Worm (Caenorhabditis elegans): ENCODE data around the gene dhhc-4.
A peak's percentile ranks its signal among the peaks of the same experiment; 100 is the strongest.

dhhc-4 gene

ce11 chrIII:9861470-9862342 lies 5.9 kb downstream of the dhhc-4 start (continued):
- TF ChIP-seq mab-5 (tag; optimal IDR thresholded peaks at IDR 0.05) (no peak), nhr-237 (tag; optimal IDR thresholded peaks at IDR 0.05) (no peak), lin-32 (GFP tag; optimal IDR thresholded peaks at IDR 0.05) (peak; percentile 89), tbx-8 (GFP tag; optimal IDR thresholded peaks at IDR 0.05) (peak; percentile 63), ces-1 (GFP tag; optimal IDR thresholded peaks at IDR 0.05) (peak; percentile 45), ceh-43 (GFP tag; optimal IDR thresholded peaks at IDR 0.05) (peak; percentile 85)

- peak; percentile 62 for TF ChIP-seq ces-1 (GFP tag; optimal IDR thresholded peaks at IDR 0.05)
- no peak for TF ChIP-seq lin-32 (GFP tag; optimal IDR thresholded peaks at IDR 0.05)
- no peak for TF ChIP-seq flh-1 (GFP tag; optimal IDR thresholded peaks at IDR 0.05)
- TF ChIP-seq nhr-12 (tag; optimal IDR thresholded peaks at IDR 0.05) = no peak
- no peak for TF ChIP-seq pha-4 (tag; optimal IDR thresholded peaks at IDR 0.05)
- TF ChIP-seq elt-3 (tag; optimal IDR thresholded peaks at IDR 0.05) = no peak
- TF ChIP-seq mls-2 (tag; optimal IDR thresholded peaks at IDR 0.05) = no peak
Observed at ce11 chrIII:9860201-9860780, 7.3 kb downstream of the dhhc-4 start, which contains the start of gene twk-48. Gene twk-48 (plus strand): TSS chrIII:9860730.

- TF ChIP-seq nhr-76 (tag; optimal IDR thresholded peaks at IDR 0.05) (no peak), hlh-1 (tag; optimal IDR thresholded peaks at IDR 0.05) (peak; percentile 48), unc-120 (tag; optimal IDR thresholded peaks at IDR 0.05; ENCODE audit: poor library complexity, severe bottlenecking) (peak; percentile 53)
Observed at ce11 chrIII:9859133-9859775, 8.3 kb downstream of the dhhc-4 start, which contains the start of gene gpdh-2. Gene gpdh-2 (minus strand): TSS chrIII:9859183.

- TF ChIP-seq unc-39 (tag; optimal IDR thresholded peaks at IDR 0.05) (no peak), elt-1 (tag; optimal IDR thresholded peaks at IDR 0.05; ENCODE audit: borderline replicate concordance, insufficient read depth) (peak; percentile 95), snpc-4 (tag; optimal IDR thresholded peaks at IDR 0.05) (no peak), unc-120 (tag; optimal IDR thresholded peaks at IDR 0.05; ENCODE audit: poor library complexity, severe bottlenecking) (no peak), ceh-83 (GFP tag; optimal IDR thresholded peaks at IDR 0.05) (no peak), ceh-43 (GFP tag; optimal IDR thresholded peaks at IDR 0.05) (no peak)
Observed at ce11 chrIII:9858061-9858460, 9.5 kb downstream of the dhhc-4 start.

DNA sequence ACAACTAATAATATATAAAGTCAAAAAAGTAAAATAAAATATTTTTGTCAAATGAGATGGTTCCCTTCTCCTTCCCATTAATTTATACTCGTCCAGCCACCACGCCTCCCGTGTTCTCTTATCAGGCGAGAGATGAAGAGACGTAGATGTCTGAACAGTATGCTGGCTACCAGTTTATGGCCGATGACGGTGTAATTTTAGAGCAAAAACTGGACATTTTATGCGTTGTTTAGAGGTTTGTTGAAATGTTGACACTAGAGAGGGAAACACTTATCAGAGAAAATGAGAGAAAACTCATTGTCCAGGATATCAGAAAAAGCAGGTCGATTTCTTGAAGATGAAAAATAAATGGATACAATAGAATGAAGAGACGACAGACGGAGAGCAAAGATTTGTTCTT lies 10.5 kb downstream of the dhhc-4 start:
- TF ChIP-seq nhr-2 (tag; optimal IDR thresholded peaks at IDR 0.05) (no peak), elt-1 (tag; optimal IDR thresholded peaks at IDR 0.05; ENCODE audit: borderline replicate concordance, insufficient read depth) (no peak), unc-62 (GFP tag; optimal IDR thresholded peaks at IDR 0.05) (no peak), pha-4 (tag; optimal IDR thresholded peaks at IDR 0.05) (no peak), mls-2 (tag; optimal IDR thresholded peaks at IDR 0.05) (no peak), nhr-28 (tag; optimal IDR thresholded peaks at IDR 0.05) (no peak), ceh-39 (tag; optimal IDR thresholded peaks at IDR 0.05) (no peak)

DNA sequence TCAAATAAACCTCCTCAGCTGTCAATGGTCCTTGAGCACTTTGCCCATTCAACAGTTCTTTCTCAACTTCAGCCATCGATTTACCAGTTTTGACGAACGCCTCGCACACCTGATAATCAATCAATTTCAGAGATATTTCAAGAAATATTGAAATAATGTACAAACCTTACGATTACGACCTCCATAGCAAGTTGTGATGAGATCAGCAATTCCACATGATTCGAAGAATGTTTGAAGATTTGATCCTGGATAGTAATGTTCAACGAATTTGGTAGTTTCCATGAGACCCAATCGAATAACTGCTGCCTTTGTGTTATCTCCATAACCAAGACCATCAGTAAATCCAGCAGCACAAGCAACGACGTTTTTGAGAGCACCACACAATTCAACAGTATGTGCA lies 12.6 kb downstream of the dhhc-4 start:
- TF ChIP-seq tbx-8 (GFP tag; optimal IDR thresholded peaks at IDR 0.05) (no peak), nhr-28 (tag; optimal IDR thresholded peaks at IDR 0.05) (no peak), M03D4.4 (tag; optimal IDR thresholded peaks at IDR 0.05) (no peak)
